Worm (Caenorhabditis elegans) whole organism, young adult: ENCODE data around the gene C49C3.6.
"Not testable (repeated sequence)": the region's sequence is repeated elsewhere in the genome, so short reads cannot be mapped to it uniquely, and the experiment has no call there.

Source experiments
- C06A6.2 ChIP-seq: fragments of 200-800 bp; sonication (Bioruptor generic); conservative IDR thresholded peaks from 2 replicates; pipeline ENCODE4 v1.3.6; 2022; ENCODE audit warnings: missing genetic modification characterization, missing compliant biosample characterization
- D2030.7 ChIP-seq: fragments of 200-800 bp; sonication (Bioruptor generic); IDR thresholded peaks from 2 replicates; pipeline ENCODE4 v1.3.6; 2022; ENCODE audit warnings: missing genetic modification reagents, missing genetic modification characterization, missing compliant biosample characterization
- K12H6.12 ChIP-seq: fragments of 200-800 bp; sonication (Bioruptor generic); optimal IDR thresholded peaks from 2 replicates; lab custom pipeline; 2018; ENCODE audit warnings: mild to moderate bottlenecking, missing genetic modification characterization, missing compliant biosample characterization
- ama-1 ChIP-seq, 3 experiments: fragments of 150-350 bp in 1 of 3; sonication (generic microtip) in 2 of 3; optimal IDR thresholded peaks; 2 replicates each; lab custom pipeline; 2014 to 2018; ENCODE audit warnings: missing biosample characterization in 2 of 3, missing genetic modification characterization in 2 of 3, missing genetic modification reagents in 2 of 3
- bed-2 ChIP-seq: fragments of 200-800 bp; sonication (Bioruptor generic); IDR thresholded peaks from 2 replicates; pipeline ENCODE4 v1.3.6; 2022; ENCODE audit warnings: missing genetic modification reagents, missing genetic modification characterization, missing compliant biosample characterization
- cebp-1 ChIP-seq, 2 experiments: fragments of 200-800 bp in 1 of 2; sonication (Bioruptor generic) in 1 of 2; sonication (generic microtip) in 1 of 2; IDR thresholded peaks in 1 of 2; optimal IDR thresholded peaks in 1 of 2; 2 replicates each; pipeline versions ENCODE4 v1.3.6 to Lab custom; 2017 to 2022; ENCODE audit warnings: missing compliant biosample characterization in 2 of 2, missing genetic modification characterization in 2 of 2, mild to moderate bottlenecking in 1 of 2, missing genetic modification reagents in 1 of 2, moderate library complexity in 1 of 2
- cebp-2 ChIP-seq: fragments of 200-800 bp; sonication (Bioruptor generic); IDR thresholded peaks from 2 replicates; pipeline ENCODE4 v1.3.6; 2022; ENCODE audit warnings: missing genetic modification characterization, missing compliant biosample characterization
- die-1 ChIP-seq: sonication (generic microtip); optimal IDR thresholded peaks from 2 replicates; lab custom pipeline; 2016; ENCODE audit warnings: missing genotype, mild to moderate bottlenecking, missing genetic modification characterization, missing compliant biosample characterization
- efl-1 ChIP-seq: fragments of 150-350 bp; optimal IDR thresholded peaks from 2 replicates; lab custom pipeline; 2014; ENCODE audit warnings: missing biosample characterization, missing genetic modification reagents, missing genetic modification characterization
- hmg-1.2 ChIP-seq: fragments of 200-800 bp; sonication (Bioruptor generic); IDR thresholded peaks from 2 replicates; pipeline ENCODE4 v1.3.6; 2022; ENCODE audit warnings: missing genetic modification reagents, missing genetic modification characterization, missing compliant biosample characterization
- lag-1 ChIP-seq: fragments of 200-800 bp; sonication (Bioruptor generic); IDR thresholded peaks from 2 replicates; pipeline ENCODE4 v1.3.6; 2022; ENCODE audit warnings: missing genetic modification reagents, missing genetic modification characterization, missing compliant biosample characterization
- lin-40 ChIP-seq: sonication (generic microtip); optimal IDR thresholded peaks from 2 replicates; lab custom pipeline; 2016; ENCODE audit warnings: missing genetic modification characterization, mild to moderate bottlenecking, missing compliant biosample characterization, missing genotype, missing genetic modification reagents
- lsy-27 ChIP-seq: sonication (generic microtip); optimal IDR thresholded peaks from 2 replicates; lab custom pipeline; 2017; ENCODE audit warnings: missing genetic modification characterization, mild to moderate bottlenecking, missing compliant biosample characterization, antibody characterized with exemption, missing genotype, borderline replicate concordance; ENCODE audit not compliant: insufficient read depth
- madf-6 ChIP-seq: fragments of 200-800 bp; sonication (Bioruptor generic); IDR thresholded peaks from 2 replicates; pipeline ENCODE4 v1.3.6; 2022; ENCODE audit warnings: missing genetic modification reagents, missing genetic modification characterization, missing compliant biosample characterization
- mxl-1 ChIP-seq: sonication (generic microtip); optimal IDR thresholded peaks from 2 replicates; lab custom pipeline; 2016; ENCODE audit warnings: missing genetic modification characterization, missing compliant biosample characterization
- nhr-80 ChIP-seq: sonication (generic microtip); optimal IDR thresholded peaks from 2 replicates; lab custom pipeline; 2016; ENCODE audit warnings: missing genetic modification characterization, missing compliant biosample characterization
- pha-4 ChIP-seq: fragments of 150-350 bp; sonication (generic microtip); optimal IDR thresholded peaks from 2 replicates; lab custom pipeline; 2014; ENCODE audit warnings: missing biosample characterization, missing genetic modification reagents, missing genetic modification characterization
- snpc-4 ChIP-seq, 5 experiments: fragments of 150-350 bp in 1 of 5; sonication (generic microtip) in 4 of 5; optimal IDR thresholded peaks; 2 replicates each; lab custom pipeline; 2014 to 2018; ENCODE audit warnings: missing genetic modification characterization in 5 of 5, missing biosample characterization in 3 of 5, antibody characterized with exemption in 2 of 5, mild to moderate bottlenecking in 2 of 5, missing compliant biosample characterization in 2 of 5, missing genotype in 2 of 5, moderate library complexity in 2 of 5, missing genetic modification reagents in 1 of 5
- tbx-9 ChIP-seq: sonication (generic microtip); optimal IDR thresholded peaks from 2 replicates; lab custom pipeline; 2016; ENCODE audit warnings: borderline replicate concordance, missing genetic modification characterization, inconsistent platforms, missing compliant biosample characterization
- zfh-2 ChIP-seq: fragments of 200-800 bp; sonication (Bioruptor generic); conservative IDR thresholded peaks from 2 replicates; pipeline ENCODE4 v1.3.6; 2022; ENCODE audit warnings: missing genetic modification reagents, missing genetic modification characterization, missing compliant biosample characterization
- ztf-25 ChIP-seq: fragments of 200-800 bp; sonication (Bioruptor generic); IDR thresholded peaks from 2 replicates; pipeline ENCODE4 v1.3.6; 2022; ENCODE audit warnings: missing genetic modification reagents, missing genetic modification characterization, missing compliant biosample characterization
- ztf-28 ChIP-seq: fragments of 200-800 bp; sonication (Bioruptor generic); IDR thresholded peaks from 2 replicates; pipeline ENCODE4 v1.3.6; 2022; ENCODE audit warnings: missing genetic modification reagents, missing genetic modification characterization, missing compliant biosample characterization

The C49C3.6 gene

ce11 chrIV:17307223-17307622 lies 24.1 kb upstream of the C49C3.6 start, which contains the start of gene T28F3.8:
Gene T28F3.8 (minus strand): TSS chrIV:17307323.
- not testable (repeated sequence) for TF ChIP-seq zfh-2 (GFP tag; lab: Robert Waterston, UW); ama-1 (optimal IDR thresholded peaks at IDR 0.05; lab: Kevin White, UChicago); ama-1 (GFP tag; optimal IDR thresholded peaks at IDR 0.05; lab: Kevin White, UChicago); madf-6 (GFP tag; lab: Robert Waterston, UW)

ce11 chrIV:17308211-17308610 lies 23.1 kb upstream of the C49C3.6 start, which contains the start of gene T28F3.9:
Gene T28F3.9 (plus strand): TSS chrIV:17308511.
- TF ChIP-seq cebp-1 (GFP tag; IDR thresholded peaks at IDR 0.05; lab: Robert Waterston, UW) (no peak), cebp-1 (tag; optimal IDR thresholded peaks at IDR 0.05; lab: Kevin White, UChicago) (no peak), ztf-25 (GFP tag; lab: Robert Waterston, UW) (no peak), lsy-27 (tag; lab: Kevin White, UChicago) (no peak), snpc-4 (GFP tag; optimal IDR thresholded peaks at IDR 0.05; lab: Kevin White, UChicago) (no peak), snpc-4 (tag; optimal IDR thresholded peaks at IDR 0.05; lab: Kevin White, UChicago) (no peak), lag-1 (no peak)

ce11 chrIV:17311842-17312241 lies 19.5 kb upstream of the C49C3.6 start, which contains the start of gene snf-9:
Gene snf-9 (plus strand): TSS chrIV:17312142.
- TF ChIP-seq pha-4 (tag; lab: Kevin White, UChicago) (no peak), efl-1 (no peak), lag-1 (no peak), lin-40 (tag; lab: Kevin White, UChicago) (no peak)

- no peak for TF ChIP-seq die-1
- TF ChIP-seq ztf-28 (GFP tag; lab: Robert Waterston, UW) = no peak
- TF ChIP-seq bed-2 = no peak
- no peak for TF ChIP-seq ama-1 (optimal IDR thresholded peaks at IDR 0.05; lab: Kevin White, UChicago)
- no peak for TF ChIP-seq ama-1 (GFP tag; optimal IDR thresholded peaks at IDR 0.05; lab: Kevin White, UChicago)
- no peak for TF ChIP-seq K12H6.12
- no peak for TF ChIP-seq D2030.7 (GFP tag; lab: Robert Waterston, UW)
- no peak for TF ChIP-seq C06A6.2 (GFP tag; lab: Robert Waterston, UW)
- TF ChIP-seq mxl-1 (tag; lab: Kevin White, UChicago) = no peak
Measured at ce11 chrIV:17316398-17316797, 14.9 kb upstream of the C49C3.6 start, which contains the start of gene C49C3.20. Gene C49C3.20 (minus strand): TSS chrIV:17316498.

- TF ChIP-seq nhr-80 (tag; lab: Kevin White, UChicago) (peak; percentile 56), hmg-1.2 (GFP tag; lab: Robert Waterston, UW) (no peak)
Measured at ce11 chrIV:17320445-17320844, 10.9 kb upstream of the C49C3.6 start, which contains the start of gene C49C3.4. Gene C49C3.4 (plus strand): TSS chrIV:17320795.

- TF ChIP-seq tbx-9 (tag; lab: Kevin White, UChicago) = no peak
- peak; percentile 53; the same call in 1 of the 2 replicates for TF ChIP-seq hmg-1.2 (GFP tag; lab: Robert Waterston, UW)
Measured at ce11 chrIV:17328834-17329233, 2.5 kb upstream of the C49C3.6 start, which contains the start of gene ceh-88. Gene ceh-88 (plus strand): TSS chrIV:17329188.

ce11 chrIV:17332261-17332660 lies 934 bp downstream of the C49C3.6 start, which contains the start of gene C49C3.7:
Gene C49C3.7 (plus strand): TSS chrIV:17332561.
- no peak for TF ChIP-seq cebp-2 (GFP tag; lab: Robert Waterston, UW)
- TF ChIP-seq snpc-4 (GFP tag; optimal IDR thresholded peaks at IDR 0.05; lab: Kevin White, UChicago) = no peak
- TF ChIP-seq snpc-4 (tag; optimal IDR thresholded peaks at IDR 0.05; lab: Kevin White, UChicago) = peak in 1 of 4 experiments; percentile 50
- TF ChIP-seq, all 124 proteins: peak for 1
